Worm (Caenorhabditis elegans): ENCODE measurements around the gene ZK121.2.
A peak's percentile ranks its signal among the peaks of the same experiment; 100 is the strongest.

ZK121.2 gene

DNA sequence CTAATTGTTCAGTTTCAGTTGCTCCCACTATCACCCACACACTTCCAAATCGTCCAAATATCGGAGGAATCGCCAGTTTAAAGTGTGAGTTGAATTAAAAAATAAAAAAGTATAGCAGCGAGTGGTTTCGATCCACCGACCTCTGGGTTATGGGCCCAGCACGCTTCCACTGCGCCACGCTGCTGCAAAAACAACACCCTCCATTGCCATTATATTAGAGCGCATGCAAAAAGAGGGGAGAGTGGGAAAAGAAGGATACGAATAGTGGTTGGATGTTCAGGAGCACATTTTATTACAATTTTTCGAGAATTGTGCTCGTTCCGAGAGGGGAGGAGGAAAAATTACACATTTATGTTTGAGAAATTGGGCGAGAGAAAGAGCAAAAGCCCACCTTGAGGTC lies 46.6 kb upstream of the ZK121.2 start (continued):
- peak in 1 of 2 experiments; percentile 27 for TF ChIP-seq unc-62 (GFP tag; optimal IDR thresholded peaks at IDR 0.05 in 1 of 2)
- TF ChIP-seq unc-62 (tag; optimal IDR thresholded peaks at IDR 0.05): no peak
- peak; percentile 86 for TF ChIP-seq hmg-1.1 (GFP tag; IDR thresholded peaks at IDR 0.05)
- peak; percentile 90 for TF ChIP-seq arid-1 (GFP tag; conservative IDR thresholded peaks at IDR 0.05)
- peak; percentile 89; the same call in 1 of the 2 replicates for TF ChIP-seq tra-1 (GFP tag; IDR thresholded peaks at IDR 0.05)
- TF ChIP-seq lin-38 (GFP tag; IDR thresholded peaks at IDR 0.05): peak; percentile 83
- TF ChIP-seq pqm-1 (tag; optimal IDR thresholded peaks at IDR 0.05): no peak
- TF ChIP-seq T26A8.4 (GFP tag; IDR thresholded peaks at IDR 0.05): peak; percentile 87
- TF ChIP-seq tag-97 (GFP tag; IDR thresholded peaks at IDR 0.05): no peak
- TF ChIP-seq nhr-11 (tag; optimal IDR thresholded peaks at IDR 0.05): peak; percentile 44
- peak; percentile 81 for TF ChIP-seq D1046.2 (GFP tag; IDR thresholded peaks at IDR 0.05)
- TF ChIP-seq lir-3 (tag; optimal IDR thresholded peaks at IDR 0.05): peak; percentile 81
- TF ChIP-seq spr-3 (GFP tag; optimal IDR thresholded peaks at IDR 0.05): peak; percentile 69
- TF ChIP-seq nhr-237 (tag; optimal IDR thresholded peaks at IDR 0.05): no peak
- peak; percentile 68; the same call in 1 of the 2 replicates for TF ChIP-seq F44E2.7 (GFP tag; IDR thresholded peaks at IDR 0.05)

DNA sequence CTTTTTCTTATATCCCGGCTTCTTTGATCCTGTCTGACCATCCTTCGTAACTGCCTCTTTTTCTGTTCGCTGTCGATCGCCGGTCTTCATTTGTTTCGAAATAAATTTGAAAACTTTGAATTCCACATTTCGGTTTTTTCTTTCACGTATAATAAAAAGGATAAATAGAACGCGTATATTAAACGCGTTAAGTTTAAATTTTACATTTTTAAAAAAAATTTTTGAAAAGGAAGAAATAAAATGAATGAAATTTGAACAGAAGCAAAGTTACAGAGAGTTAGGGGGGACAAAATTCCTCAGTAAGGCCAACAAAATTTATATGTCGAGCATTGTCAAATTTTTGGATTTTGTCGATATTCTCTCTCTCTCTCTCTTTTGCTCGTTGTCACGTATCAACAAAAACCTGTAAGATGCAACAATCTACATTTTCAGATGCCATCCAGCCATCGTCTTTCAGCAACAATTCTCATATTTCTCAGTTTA lies 39.7 kb upstream of the ZK121.2 start, which contains the start of the genes T15B12.2 and F52C9.5:
Gene T15B12.2 (minus strand): TSS at position 101 of the 483 bp plus-strand sequence.
Gene F52C9.5 (plus strand): TSS at position 433 of the 483 bp plus-strand sequence.
- TF ChIP-seq unc-130 (GFP tag; optimal IDR thresholded peaks at IDR 0.05) (no peak), duxl-1 (tag; optimal IDR thresholded peaks at IDR 0.05; ENCODE audit: poor library complexity) (no peak), zfp-3 (GFP tag; conservative IDR thresholded peaks at IDR 0.05) (no peak), snpc-1.2 (GFP tag; IDR thresholded peaks at IDR 0.05) (no peak), F37D6.2 (tag; optimal IDR thresholded peaks at IDR 0.05) (no peak), nhr-28 (tag; optimal IDR thresholded peaks at IDR 0.05) (no peak), daf-8 (GFP tag; IDR thresholded peaks at IDR 0.05) (no peak), mes-2 (tag; optimal IDR thresholded peaks at IDR 0.05; ENCODE audit: poor library complexity, severe bottlenecking) (no peak), daf-19 (GFP tag; conservative IDR thresholded peaks at IDR 0.05) (no peak)

DNA sequence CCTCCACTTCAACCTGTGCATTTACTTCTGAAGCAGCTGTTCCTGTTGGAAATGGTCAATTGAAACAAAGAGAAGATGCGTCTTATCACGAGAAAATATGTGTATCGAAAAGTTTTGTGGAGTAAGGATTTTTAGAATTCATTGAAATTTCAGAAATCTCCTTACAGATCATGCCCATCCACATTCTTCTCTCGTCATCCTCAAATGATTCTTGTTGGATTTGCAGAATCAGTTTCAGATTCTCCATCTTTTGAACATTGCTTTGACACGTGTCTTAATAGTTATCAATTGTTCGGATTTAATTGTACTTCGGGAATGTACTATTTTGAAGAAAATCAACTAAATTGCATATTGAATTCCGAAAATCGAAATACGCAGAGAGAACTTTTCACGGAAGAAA lies 37.4 kb upstream of the ZK121.2 start:
- TF ChIP-seq Y48G9A.11 (GFP tag; IDR thresholded peaks at IDR 0.05) (no peak), unc-62 (GFP tag; optimal IDR thresholded peaks at IDR 0.05 in 1 of 2) (peak in 1 of 2 experiments; percentile 98), unc-62 (tag; optimal IDR thresholded peaks at IDR 0.05) (no peak), nhr-102 (tag; optimal IDR thresholded peaks at IDR 0.05) (no peak)

DNA sequence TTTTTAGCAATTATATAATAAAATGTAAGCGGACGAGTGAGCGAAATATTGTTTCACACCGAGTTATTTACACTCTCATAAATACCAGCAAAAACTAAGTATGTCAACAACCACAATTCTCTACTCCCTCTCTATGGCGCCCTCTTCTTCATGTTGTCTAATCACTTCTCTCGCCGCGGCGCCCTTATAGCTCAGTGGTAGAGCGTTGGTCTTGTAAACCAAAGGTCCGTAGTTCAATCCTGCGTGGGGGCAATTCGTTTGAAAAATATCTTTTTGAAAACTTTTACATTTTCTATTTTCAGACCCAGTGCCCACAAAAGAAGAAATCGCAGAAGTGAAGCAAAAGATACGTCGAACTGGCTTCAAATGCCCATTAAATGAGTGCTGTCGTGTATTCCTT lies 35.8 kb upstream of the ZK121.2 start:
- 0 out of 2 replicates have a peak, but pooled peaks have one; percentile 72 for TF ChIP-seq saeg-2 (GFP tag; IDR thresholded peaks at IDR 0.05)
- peak; percentile 79 for TF ChIP-seq unc-130 (GFP tag; optimal IDR thresholded peaks at IDR 0.05)
- peak; percentile 91 for TF ChIP-seq D1046.2 (GFP tag; IDR thresholded peaks at IDR 0.05)
- TF ChIP-seq zag-1 (tag; optimal IDR thresholded peaks at IDR 0.05): no peak
- no peak for TF ChIP-seq unc-39 (tag; optimal IDR thresholded peaks at IDR 0.05)
- peak; percentile 68 for TF ChIP-seq nhr-111 (GFP tag; optimal IDR thresholded peaks at IDR 0.05)
- peak in 1 of 2 experiments; percentile 72 for TF ChIP-seq lsy-2 (tag; optimal IDR thresholded peaks at IDR 0.05)
- TF ChIP-seq dve-1 (tag; optimal IDR thresholded peaks at IDR 0.05; ENCODE audit: insufficient read depth): peak; percentile 29
- no peak for TF ChIP-seq nhr-76 (tag; optimal IDR thresholded peaks at IDR 0.05)
- no peak for TF ChIP-seq nhr-6 (tag; optimal IDR thresholded peaks at IDR 0.05)
- TF ChIP-seq F37D6.2 (tag; optimal IDR thresholded peaks at IDR 0.05): peak; percentile 18
- peak; percentile 97 for TF ChIP-seq egl-43 (GFP tag; IDR thresholded peaks at IDR 0.05)
- TF ChIP-seq hlh-30 (tag; optimal IDR thresholded peaks at IDR 0.05; ENCODE audit: insufficient read depth): peak; percentile 49
- TF ChIP-seq dmd-6 (GFP tag; IDR thresholded peaks at IDR 0.05): peak; percentile 66
- peak; percentile 88 to 97 for TF ChIP-seq madf-5 (GFP tag; IDR thresholded peaks at IDR 0.05)
- TF ChIP-seq pha-4 (GFP tag; IDR thresholded peaks at IDR 0.05): peak; percentile 94
- peak; percentile 38 for TF ChIP-seq pha-4 (tag; optimal IDR thresholded peaks at IDR 0.05)
- TF ChIP-seq ces-1 (GFP tag; optimal IDR thresholded peaks at IDR 0.05): no peak
- TF ChIP-seq daf-12 (tag; optimal IDR thresholded peaks at IDR 0.05): no peak
- peak; percentile 75 for TF ChIP-seq nhr-42 (GFP tag; IDR thresholded peaks at IDR 0.05)
- peak; percentile 5 for TF ChIP-seq fkh-10 (GFP tag; optimal IDR thresholded peaks at IDR 0.05)
- 0 out of 2 replicates have a peak, but pooled peaks have one; percentile 40 for TF ChIP-seq zfp-3 (GFP tag; conservative IDR thresholded peaks at IDR 0.05)
- peak; percentile 95 for TF ChIP-seq ctbp-1 (GFP tag; IDR thresholded peaks at IDR 0.05)
- TF ChIP-seq aha-1 (tag): peak; percentile 37
